Comparison of ENCODE assay signal across 1 fruit fly cellular context in genomic region chr3R:11616219-11616618, dm6.
TF ChIP-seq lines count a peak whose summit lies in the region.

No protein-coding gene starts in this region.

TF ChIP-seq in whole organism, prepupa, 60 proteins besides CTCF, POLR2A, EP300 and RAD21 (continued from another document):
- TF ChIP-seq svp (GFP tag; lab: Kevin White, UChicago) (no peak), Hr38 (GFP tag; optimal IDR thresholded peaks at IDR 0.05; lab: Kevin White, UChicago) (no peak), Smox (GFP tag; optimal IDR thresholded peaks at IDR 0.05; lab: Kevin White, UChicago) (peak; percentile 4), CG34406 (GFP tag; optimal IDR thresholded peaks at IDR 0.05; lab: Kevin White, UChicago) (no peak), CG16779 (tag; optimal IDR thresholded peaks at IDR 0.05; lab: Kevin White, UChicago) (peak; percentile 0), fkh (GFP tag; optimal IDR thresholded peaks at IDR 0.05; lab: Kevin White, UChicago) (no peak), CG6163 (GFP tag; IDR thresholded peaks at IDR 0.05; lab: Robert Waterston, UW) (no peak), topi (GFP tag; optimal IDR thresholded peaks at IDR 0.05; lab: Kevin White, UChicago) (peak; percentile 4), CG8119 (GFP tag; IDR thresholded peaks at IDR 0.05; lab: Robert Waterston, UW) (peak; percentile 63), CG10669 (GFP tag; optimal IDR thresholded peaks at IDR 0.05; lab: Kevin White, UChicago) (peak; percentile 33), CG32006 (GFP tag; optimal IDR thresholded peaks at IDR 0.05; lab: Kevin White, UChicago) (peak; percentile 71), Lpt (GFP tag; optimal IDR thresholded peaks at IDR 0.05; lab: Kevin White, UChicago) (no peak), Eip93F (GFP tag; optimal IDR thresholded peaks at IDR 0.05; lab: Kevin White, UChicago) (no peak), OdsH (GFP tag; optimal IDR thresholded peaks at IDR 0.05; lab: Kevin White, UChicago) (peak; percentile 31), Ets96B (tag; optimal IDR thresholded peaks at IDR 0.05; lab: Kevin White, UChicago) (peak; percentile 46)
